Worm (Caenorhabditis elegans) whole organism, young adult: ENCODE measurements around the gene C25F9.9.

Experiments
- C06A6.2 ChIP-seq: fragments of 200-800 bp; sonication (Bioruptor generic); conservative IDR thresholded peaks from 2 replicates; pipeline ENCODE4 v1.3.6; 2022; ENCODE audit warnings: missing genetic modification characterization, missing compliant biosample characterization
- F10E7.11 ChIP-seq: sonication (generic microtip); optimal IDR thresholded peaks from 2 replicates; lab custom pipeline; 2017; ENCODE audit warnings: mild to moderate bottlenecking, missing genetic modification characterization, moderate library complexity, missing compliant biosample characterization
- F22D6.2 ChIP-seq: sonication (generic microtip); optimal IDR thresholded peaks from 2 replicates; lab custom pipeline; 2016; ENCODE audit warnings: mild to moderate bottlenecking, missing genetic modification characterization, missing compliant biosample characterization
- F33H1.4 ChIP-seq: fragments of 200-800 bp; sonication (Bioruptor generic); IDR thresholded peaks from 2 replicates; pipeline ENCODE4 v1.3.6; 2022; ENCODE audit warnings: missing genetic modification reagents, missing genetic modification characterization, missing compliant biosample characterization
- F37B4.10 ChIP-seq: fragments of 200-800 bp; sonication (Bioruptor generic); IDR thresholded peaks from 2 replicates; pipeline ENCODE4 v1.3.6; 2022; ENCODE audit warnings: missing genetic modification characterization, missing compliant biosample characterization
- F57A8.1 ChIP-seq: fragments of 200-800 bp; sonication (Bioruptor generic); optimal IDR thresholded peaks from 2 replicates; lab custom pipeline; 2018; ENCODE audit warnings: mild to moderate bottlenecking, missing genetic modification characterization, moderate library complexity, missing compliant biosample characterization
- T07F8.4 ChIP-seq: sonication (generic microtip); optimal IDR thresholded peaks from 2 replicates; lab custom pipeline; 2016; ENCODE audit warnings: mild to moderate bottlenecking, missing genetic modification characterization, moderate library complexity, missing compliant biosample characterization
- Y79H2A.3 ChIP-seq: fragments of 200-800 bp; sonication (Bioruptor generic); conservative IDR thresholded peaks from 2 replicates; pipeline ENCODE4 v1.3.6; 2022; ENCODE audit warnings: missing genetic modification reagents, missing genetic modification characterization, missing compliant biosample characterization
- akir-1 ChIP-seq: fragments of 200-800 bp; sonication (Bioruptor generic); optimal IDR thresholded peaks from 2 replicates; lab custom pipeline; 2018; ENCODE audit warnings: mild to moderate bottlenecking, missing genetic modification characterization, moderate library complexity, missing compliant biosample characterization
- attf-6 ChIP-seq: fragments of 200-800 bp; sonication (Bioruptor generic); IDR thresholded peaks from 2 replicates; pipeline ENCODE4 v1.3.6; 2022; ENCODE audit warnings: missing genetic modification reagents, missing genetic modification characterization, missing compliant biosample characterization
- cebp-1 ChIP-seq, 2 experiments: fragments of 200-800 bp in 1 of 2; sonication (Bioruptor generic) in 1 of 2; sonication (generic microtip) in 1 of 2; IDR thresholded peaks in 1 of 2; optimal IDR thresholded peaks in 1 of 2; 2 replicates each; pipeline versions ENCODE4 v1.3.6 to Lab custom; 2017 to 2022; ENCODE audit warnings: missing compliant biosample characterization in 2 of 2, missing genetic modification characterization in 2 of 2, mild to moderate bottlenecking in 1 of 2, missing genetic modification reagents in 1 of 2, moderate library complexity in 1 of 2
- ceh-79 ChIP-seq: sonication (generic microtip); optimal IDR thresholded peaks from 2 replicates; lab custom pipeline; 2017; ENCODE audit warnings: mild to moderate bottlenecking, missing genetic modification characterization, missing compliant biosample characterization
- chd-7 ChIP-seq: sonication (generic microtip); optimal IDR thresholded peaks from 2 replicates; lab custom pipeline; 2016; ENCODE audit warnings: mild to moderate bottlenecking, missing genetic modification characterization, moderate library complexity, missing compliant biosample characterization
- die-1 ChIP-seq: sonication (generic microtip); optimal IDR thresholded peaks from 2 replicates; lab custom pipeline; 2016; ENCODE audit warnings: missing genotype, mild to moderate bottlenecking, missing genetic modification characterization, missing compliant biosample characterization
- dpff-1 ChIP-seq: sonication (generic microtip); optimal IDR thresholded peaks from 2 replicates; lab custom pipeline; 2017; ENCODE audit warnings: mild to moderate bottlenecking, missing genetic modification characterization, missing compliant biosample characterization
- dpl-1 ChIP-seq: fragments of 150-350 bp; optimal IDR thresholded peaks from 2 replicates; lab custom pipeline; 2014; ENCODE audit warnings: missing biosample characterization, missing genetic modification reagents, missing genetic modification characterization
- egl-44 ChIP-seq: fragments of 200-800 bp; sonication (Bioruptor generic); IDR thresholded peaks from 2 replicates; pipeline ENCODE4 v1.3.6; 2022; ENCODE audit warnings: missing genetic modification reagents, missing genetic modification characterization, missing compliant biosample characterization
- fkh-3 ChIP-seq: sonication (generic microtip); optimal IDR thresholded peaks from 2 replicates; lab custom pipeline; 2016; ENCODE audit warnings: mild to moderate bottlenecking, missing genetic modification characterization, missing compliant biosample characterization
- gei-17 ChIP-seq: fragments of 200-800 bp; sonication (Bioruptor generic); optimal IDR thresholded peaks from 2 replicates; lab custom pipeline; 2018; ENCODE audit warnings: mild to moderate bottlenecking, missing genetic modification characterization, missing compliant biosample characterization
- him-1 ChIP-seq: sonication (generic microtip); optimal IDR thresholded peaks from 2 replicates; lab custom pipeline; 2016; ENCODE audit warnings: missing genotype, missing genetic modification reagents, missing genetic modification characterization, missing compliant biosample characterization
- hlh-26 ChIP-seq: fragments of 200-800 bp; sonication (Bioruptor generic); conservative IDR thresholded peaks from 2 replicates; pipeline ENCODE4 v1.3.6; 2022; ENCODE audit warnings: missing genetic modification reagents, missing genetic modification characterization, missing compliant biosample characterization
- lsl-1 ChIP-seq: fragments of 200-800 bp; sonication (Bioruptor generic); optimal IDR thresholded peaks from 2 replicates; lab custom pipeline; 2018; ENCODE audit warnings: mild to moderate bottlenecking, missing genetic modification characterization, moderate library complexity, missing compliant biosample characterization
- lsy-27 ChIP-seq: sonication (generic microtip); optimal IDR thresholded peaks from 2 replicates; lab custom pipeline; 2017; ENCODE audit warnings: missing genetic modification characterization, mild to moderate bottlenecking, missing compliant biosample characterization, antibody characterized with exemption, missing genotype, borderline replicate concordance; ENCODE audit not compliant: insufficient read depth
- nfyb-1 ChIP-seq: fragments of 200-800 bp; sonication (Bioruptor generic); IDR thresholded peaks from 2 replicates; pipeline ENCODE4 v1.3.6; 2022; ENCODE audit warnings: missing genetic modification reagents, missing genetic modification characterization, missing compliant biosample characterization
- nhr-120 ChIP-seq: fragments of 200-800 bp; sonication (Bioruptor generic); IDR thresholded peaks from 2 replicates; pipeline ENCODE4 v1.3.6; 2022; ENCODE audit warnings: missing genetic modification characterization, missing compliant biosample characterization
- nhr-80 ChIP-seq: sonication (generic microtip); optimal IDR thresholded peaks from 2 replicates; lab custom pipeline; 2016; ENCODE audit warnings: missing genetic modification characterization, missing compliant biosample characterization
- pha-4 ChIP-seq: fragments of 150-350 bp; sonication (generic microtip); optimal IDR thresholded peaks from 2 replicates; lab custom pipeline; 2014; ENCODE audit warnings: missing biosample characterization, missing genetic modification reagents, missing genetic modification characterization
- repo-1 ChIP-seq: sonication (generic microtip); optimal IDR thresholded peaks from 2 replicates; lab custom pipeline; 2017; ENCODE audit warnings: mild to moderate bottlenecking, missing genetic modification characterization, missing compliant biosample characterization
- rpc-1 ChIP-seq, 2 experiments: fragments of 150-350 bp in 1 of 2; sonication (generic microtip) in 1 of 2; optimal IDR thresholded peaks; 2 replicates each; lab custom pipeline; 2014 to 2018; ENCODE audit warnings: missing biosample characterization in 1 of 2, missing genetic modification characterization in 1 of 2, missing genetic modification reagents in 1 of 2, missing genotype in 1 of 2
- sea-2 ChIP-seq: fragments of 200-800 bp; sonication (Bioruptor generic); IDR thresholded peaks from 2 replicates; pipeline ENCODE4 v1.3.6; 2022; ENCODE audit warnings: missing genetic modification characterization, missing compliant biosample characterization
- snpc-1.1 ChIP-seq: sonication (generic microtip); optimal IDR thresholded peaks from 2 replicates; lab custom pipeline; 2017; ENCODE audit warnings: missing genetic modification characterization, mild to moderate bottlenecking, missing compliant biosample characterization, antibody characterized with exemption, moderate library complexity, missing genotype, missing genetic modification reagents; ENCODE audit not compliant: insufficient read depth
- snpc-3.4 ChIP-seq: sonication (generic microtip); optimal IDR thresholded peaks from 2 replicates; lab custom pipeline; 2017; ENCODE audit warnings: missing genetic modification characterization, mild to moderate bottlenecking, missing compliant biosample characterization, antibody characterized with exemption, moderate library complexity, missing genotype, missing genetic modification reagents
- somi-1 ChIP-seq: fragments of 200-800 bp; sonication (Bioruptor generic); optimal IDR thresholded peaks from 2 replicates; lab custom pipeline; 2018; ENCODE audit warnings: mild to moderate bottlenecking, missing genetic modification characterization, missing compliant biosample characterization
- unc-130 ChIP-seq: sonication (generic microtip); optimal IDR thresholded peaks from 2 replicates; lab custom pipeline; 2016; ENCODE audit warnings: missing genetic modification reagents, missing genetic modification characterization, missing compliant biosample characterization

C25F9.9 gene

DNA sequence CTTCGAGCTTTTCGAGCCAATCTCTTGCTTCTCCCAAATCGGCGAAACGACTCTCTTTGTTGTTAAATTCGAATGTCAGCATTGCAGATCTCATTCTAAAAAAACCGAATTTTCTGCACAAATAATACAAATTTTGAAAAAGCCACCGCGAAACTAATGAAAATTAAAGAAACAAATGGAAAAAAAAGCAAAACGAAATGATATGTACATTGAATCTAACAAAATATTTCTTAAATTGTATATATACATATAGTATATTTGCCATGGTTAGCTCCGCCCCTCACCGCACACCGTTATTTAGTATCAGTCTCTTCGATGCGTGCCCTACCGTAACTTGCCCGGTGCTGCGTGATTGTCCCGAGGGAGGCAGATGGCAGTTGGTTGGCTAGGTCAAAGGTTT, 15.8 kb upstream of the C25F9.9 start, which contains the start of gene srw-86:
Gene srw-86 (minus strand): TSS at position 101 of the 400 bp plus-strand sequence.
- TF ChIP-seq F57A8.1 (no peak), ceh-79 (tag; lab: Kevin White, UChicago) (no peak), dpl-1 (no peak), cebp-1 (GFP tag; IDR thresholded peaks at IDR 0.05; lab: Robert Waterston, UW) (no peak), cebp-1 (tag; optimal IDR thresholded peaks at IDR 0.05; lab: Kevin White, UChicago) (no peak), dpff-1 (no peak), somi-1 (GFP tag; lab: Kevin White, UChicago) (no peak), unc-130 (GFP tag; lab: Kevin White, UChicago) (no peak), attf-6 (GFP tag; lab: Robert Waterston, UW) (no peak), repo-1 (tag; lab: Kevin White, UChicago) (no peak), nhr-120 (GFP tag; lab: Robert Waterston, UW) (no peak), sea-2 (GFP tag; lab: Robert Waterston, UW) (no peak), egl-44 (GFP tag; lab: Robert Waterston, UW) (no peak), snpc-3.4 (no peak), T07F8.4 (tag; lab: Kevin White, UChicago) (no peak), die-1 (tag; lab: Kevin White, UChicago) (no peak), F37B4.10 (GFP tag; lab: Robert Waterston, UW) (no peak), nhr-80 (no peak), him-1 (tag; lab: Kevin White, UChicago) (no peak), gei-17 (GFP tag; lab: Kevin White, UChicago) (no peak)

DNA sequence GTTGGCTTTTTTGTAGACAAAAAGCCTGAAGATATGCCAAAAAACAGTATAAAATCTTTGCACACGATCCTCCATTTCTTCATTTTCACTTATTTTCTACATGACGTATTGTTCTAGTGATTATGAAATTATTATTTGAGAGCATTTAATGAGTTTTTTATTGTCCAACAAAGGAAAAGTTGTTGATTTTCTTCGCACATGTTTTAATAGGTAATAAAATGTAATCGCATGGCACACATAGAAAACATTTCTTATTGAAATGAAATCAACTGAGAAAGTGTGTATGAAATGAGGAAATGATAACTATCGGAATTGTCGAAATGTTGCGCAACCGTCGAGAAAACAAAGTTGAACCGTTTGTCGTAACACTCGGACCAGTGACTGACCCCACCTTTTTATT, 15.0 kb upstream of the C25F9.9 start:
- peak; percentile 40; the same call in 1 of the 2 replicates for TF ChIP-seq cebp-1 (GFP tag; IDR thresholded peaks at IDR 0.05; lab: Robert Waterston, UW)
- TF ChIP-seq cebp-1 (tag; optimal IDR thresholded peaks at IDR 0.05; lab: Kevin White, UChicago), result peak; percentile 49
- no peak for TF ChIP-seq lsl-1 (GFP tag; lab: Kevin White, UChicago)
- TF ChIP-seq nfyb-1, result 0 out of 2 replicates have a peak, but pooled peaks have one; percentile 8
- TF ChIP-seq, all 124 proteins: peak for 2

DNA sequence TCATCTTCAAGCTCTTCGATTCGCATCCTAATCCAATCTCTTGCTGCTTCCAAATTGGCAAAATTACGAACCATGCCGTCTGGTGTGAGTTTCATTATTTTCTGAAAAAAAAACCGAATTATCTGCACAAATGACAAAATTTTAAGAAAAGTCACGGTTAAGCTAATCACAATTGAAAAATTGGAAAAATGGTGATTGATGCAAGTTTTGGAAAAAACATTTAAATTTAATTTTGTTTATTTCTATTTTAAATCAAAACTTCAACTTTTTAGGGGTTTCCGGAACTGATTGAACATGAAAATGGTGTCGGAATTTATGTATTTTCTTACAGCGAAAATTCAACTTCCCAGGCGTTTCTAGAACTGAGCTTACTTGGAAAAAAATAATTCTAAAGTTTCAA, 13.6 kb upstream of the C25F9.9 start, which contains the start of gene C25F9.12:
Gene C25F9.12 (minus strand): TSS at position 101 of the 400 bp plus-strand sequence.
- TF ChIP-seq F10E7.11 (tag; lab: Kevin White, UChicago) (no peak), pha-4 (tag; lab: Kevin White, UChicago) (no peak), hlh-26 (no peak), ceh-79 (tag; lab: Kevin White, UChicago) (no peak), Y79H2A.3 (no peak), snpc-1.1 (no peak), lsy-27 (no peak), C06A6.2 (GFP tag; lab: Robert Waterston, UW) (no peak), fkh-3 (tag; lab: Kevin White, UChicago) (no peak), somi-1 (GFP tag; lab: Kevin White, UChicago) (no peak)

DNA sequence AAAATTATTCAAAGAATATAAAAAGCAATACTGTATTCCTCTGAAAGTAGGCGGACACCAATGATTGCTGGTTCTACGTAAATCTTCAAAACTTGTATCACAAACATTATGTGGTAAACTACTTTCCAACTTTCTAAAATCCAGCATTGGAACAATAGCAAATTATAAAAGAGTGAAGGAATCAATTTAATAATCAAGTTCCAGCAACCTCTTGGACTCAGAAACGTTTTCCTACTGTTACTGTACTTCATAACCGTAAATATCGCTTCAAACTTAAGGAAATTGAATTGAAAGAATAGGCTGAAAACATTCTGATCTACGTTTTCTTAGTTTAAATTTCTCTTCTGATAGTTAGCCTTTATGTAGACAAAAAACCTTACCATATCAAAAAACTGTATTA, 12.8 kb upstream of the C25F9.9 start:
- TF ChIP-seq ceh-79 (tag; lab: Kevin White, UChicago) (no peak), chd-7 (tag; lab: Kevin White, UChicago) (no peak), rpc-1 (optimal IDR thresholded peaks at IDR 0.05; lab: Kevin White, UChicago) (no peak), rpc-1 (tag; optimal IDR thresholded peaks at IDR 0.05; lab: Kevin White, UChicago) (no peak), akir-1 (GFP tag; lab: Kevin White, UChicago) (no peak), F22D6.2 (tag; lab: Kevin White, UChicago) (no peak), lsl-1 (GFP tag; lab: Kevin White, UChicago) (no peak), F33H1.4 (GFP tag; lab: Robert Waterston, UW) (no peak)
